Fruit fly (Drosophila melanogaster) whole organism, adult: ENCODE results near the gene CG4459.

Experiments
- CG11617 ChIP-seq: fragments of 200-800 bp; sonication (Bioruptor generic); optimal IDR thresholded peaks from 2 replicates; lab custom pipeline; 2017; ENCODE audit warnings: mild to moderate bottlenecking, missing biosample characterization, missing genetic modification reagents, missing genetic modification characterization
- CG12768 ChIP-seq: fragments of 200-800 bp; sonication (Bioruptor generic); optimal IDR thresholded peaks from 2 replicates; lab custom pipeline; 2017; ENCODE audit warnings: missing biosample characterization, missing genetic modification characterization, mild to moderate bottlenecking, moderate library complexity, missing genetic modification reagents
- CG14711 ChIP-seq: fragments of 200-800 bp; sonication (Bioruptor generic); optimal IDR thresholded peaks from 2 replicates; lab custom pipeline; 2018; ENCODE audit warnings: missing biosample characterization, mild to moderate bottlenecking, missing genetic modification characterization, moderate library complexity
- CG1620 ChIP-seq: fragments of 200-800 bp; sonication (Bioruptor generic); optimal IDR thresholded peaks from 2 replicates; lab custom pipeline; 2016; ENCODE audit warnings: missing biosample characterization, missing genetic modification characterization
- CG33017 ChIP-seq: fragments of 200-800 bp; sonication (Bioruptor generic); optimal IDR thresholded peaks from 2 replicates; lab custom pipeline; 2018; ENCODE audit warnings: missing biosample characterization, mild to moderate bottlenecking, missing genetic modification characterization, moderate library complexity
- CG5204 ChIP-seq: fragments of 200-800 bp; sonication (Bioruptor generic); optimal IDR thresholded peaks from 2 replicates; lab custom pipeline; 2016; ENCODE audit warnings: missing biosample characterization, missing genetic modification characterization
- CG7045 ChIP-seq: fragments of 200-800 bp; sonication (Bioruptor generic); optimal IDR thresholded peaks from 2 replicates; lab custom pipeline; 2017; ENCODE audit warnings: missing biosample characterization, mild to moderate bottlenecking, missing genetic modification characterization
- CG7101 ChIP-seq: fragments of 200-800 bp; sonication (Bioruptor generic); optimal IDR thresholded peaks from 2 replicates; lab custom pipeline; 2018; ENCODE audit warnings: missing biosample characterization, mild to moderate bottlenecking, missing genetic modification characterization, moderate library complexity
- Clk ChIP-seq: fragments of 200-800 bp; sonication (Bioruptor generic); optimal IDR thresholded peaks from 2 replicates; lab custom pipeline; 2017; ENCODE audit warnings: missing biosample characterization, missing genetic modification characterization
- Crg-1 ChIP-seq: fragments of 200-800 bp; sonication (Bioruptor generic); optimal IDR thresholded peaks from 2 replicates; lab custom pipeline; 2016; ENCODE audit warnings: missing biosample characterization, missing genetic modification characterization
- Hr96 ChIP-seq: fragments of 200-800 bp; sonication (Bioruptor generic); optimal IDR thresholded peaks from 2 replicates; lab custom pipeline; 2016; ENCODE audit warnings: missing biosample characterization, missing genetic modification characterization
- Mnt ChIP-seq: fragments of 200-800 bp; sonication (Bioruptor generic); optimal IDR thresholded peaks from 2 replicates; lab custom pipeline; 2016; ENCODE audit warnings: missing biosample characterization, mild to moderate bottlenecking, missing genetic modification characterization
- bab1 ChIP-seq: fragments of 200-800 bp; sonication (Bioruptor generic); optimal IDR thresholded peaks from 3 replicates; lab custom pipeline; 2019; ENCODE audit warnings: missing biosample characterization, mild to moderate bottlenecking, missing genetic modification characterization, moderate library complexity
- cic ChIP-seq: fragments of 200-800 bp; sonication (Bioruptor generic); optimal IDR thresholded peaks from 2 replicates; lab custom pipeline; 2017; ENCODE audit warnings: missing biosample characterization, mild to moderate bottlenecking, missing genetic modification characterization, moderate library complexity
- cnc ChIP-seq, 2 experiments: fragments of >200 bp; optimal IDR thresholded peaks; 2 replicates each; lab custom pipeline; 2017
- kay ChIP-seq: fragments of 200-800 bp; sonication (Bioruptor generic); peaks from one replicate; lab custom pipeline; 2016; ENCODE audit warnings: missing biosample characterization, missing genetic modification characterization, borderline replicate concordance
- ovo ChIP-seq: fragments of 200-800 bp; sonication (Bioruptor generic); optimal IDR thresholded peaks from 2 replicates; lab custom pipeline; 2016; ENCODE audit warnings: missing biosample characterization, missing genetic modification characterization
- pad ChIP-seq: fragments of 200-800 bp; sonication (Bioruptor generic); optimal IDR thresholded peaks from 3 replicates; lab custom pipeline; 2017; ENCODE audit warnings: missing biosample characterization, missing genetic modification characterization, mild to moderate bottlenecking, moderate library complexity, missing genetic modification reagents
- tj ChIP-seq: fragments of 200-800 bp; sonication (Bioruptor generic); optimal IDR thresholded peaks from 3 replicates; lab custom pipeline; 2017; ENCODE audit warnings: missing biosample characterization, mild to moderate bottlenecking, missing genetic modification characterization, moderate library complexity
- toe ChIP-seq: fragments of 200-800 bp; sonication (Bioruptor generic); optimal IDR thresholded peaks from 2 replicates; lab custom pipeline; 2016; ENCODE audit warnings: missing biosample characterization, missing genetic modification characterization

The CG4459 gene

dm6 chr3R:19917739-19918138 is 10.7 kb downstream of the CG4459 start, which contains the start of gene CG4465:
Gene CG4465 (minus strand): TSS chr3R:19917839.
- TF ChIP-seq CG33017 (tag; lab: Kevin White, UChicago) (no peak), Clk (GFP tag; lab: Kevin White, UChicago) (no peak), ovo (GFP tag; lab: Kevin White, UChicago) (no peak), CG7101 (tag; lab: Kevin White, UChicago) (no peak), CG12768 (no peak), cic (GFP tag; lab: Kevin White, UChicago) (no peak), bab1 (GFP tag; lab: Kevin White, UChicago) (no peak), tj (GFP tag; lab: Kevin White, UChicago) (no peak)

- TF ChIP-seq Crg-1: no peak
Measured at dm6 chr3R:19915312-19915711, 13.1 kb downstream of the CG4459 start, which contains the start of the genes Xport-A and Xport-B. Gene Xport-A (minus strand): TSS chr3R:19915412. Gene Xport-B (minus strand): TSS chr3R:19915412.

dm6 chr3R:19911030-19911429 is 17.4 kb downstream of the CG4459 start:
- no peak for TF ChIP-seq CG12768
- no peak for TF ChIP-seq cnc (optimal IDR thresholded peaks at IDR 0.05; lab: Kevin White, UChicago)
- no peak for TF ChIP-seq CG7045 (GFP tag; lab: Kevin White, UChicago)
- no peak for TF ChIP-seq cic (GFP tag; lab: Kevin White, UChicago)
- no peak for TF ChIP-seq toe (GFP tag; lab: Kevin White, UChicago)
- no peak for TF ChIP-seq bab1 (GFP tag; lab: Kevin White, UChicago)
- TF ChIP-seq CG14711 (tag; lab: Kevin White, UChicago): no peak
- TF ChIP-seq Mnt (GFP tag; lab: Kevin White, UChicago): no peak
- no peak for TF ChIP-seq CG33017 (tag; lab: Kevin White, UChicago)
- TF ChIP-seq tj (GFP tag; lab: Kevin White, UChicago): no peak
- no peak for TF ChIP-seq Clk (GFP tag; lab: Kevin White, UChicago)
- TF ChIP-seq Hr96 (GFP tag; lab: Kevin White, UChicago): no peak
- TF ChIP-seq Crg-1: no peak

- TF ChIP-seq pad (GFP tag; lab: Kevin White, UChicago) (no peak), Mnt (GFP tag; lab: Kevin White, UChicago) (peak; percentile 3), CG11617 (no peak), kay (GFP tag; lab: Kevin White, UChicago) (peak; percentile 87), toe (GFP tag; lab: Kevin White, UChicago) (no peak), ovo (GFP tag; lab: Kevin White, UChicago) (no peak), CG7045 (GFP tag; lab: Kevin White, UChicago) (no peak), Hr96 (GFP tag; lab: Kevin White, UChicago) (no peak), CG14711 (tag; lab: Kevin White, UChicago) (no peak), cic (GFP tag; lab: Kevin White, UChicago) (peak; percentile 73), CG5204 (GFP tag; lab: Kevin White, UChicago) (no peak), cnc (optimal IDR thresholded peaks at IDR 0.05; lab: Kevin White, UChicago) (no peak)
Measured at dm6 chr3R:19910302-19911029, 18.0 kb downstream of the CG4459 start.

DNA sequence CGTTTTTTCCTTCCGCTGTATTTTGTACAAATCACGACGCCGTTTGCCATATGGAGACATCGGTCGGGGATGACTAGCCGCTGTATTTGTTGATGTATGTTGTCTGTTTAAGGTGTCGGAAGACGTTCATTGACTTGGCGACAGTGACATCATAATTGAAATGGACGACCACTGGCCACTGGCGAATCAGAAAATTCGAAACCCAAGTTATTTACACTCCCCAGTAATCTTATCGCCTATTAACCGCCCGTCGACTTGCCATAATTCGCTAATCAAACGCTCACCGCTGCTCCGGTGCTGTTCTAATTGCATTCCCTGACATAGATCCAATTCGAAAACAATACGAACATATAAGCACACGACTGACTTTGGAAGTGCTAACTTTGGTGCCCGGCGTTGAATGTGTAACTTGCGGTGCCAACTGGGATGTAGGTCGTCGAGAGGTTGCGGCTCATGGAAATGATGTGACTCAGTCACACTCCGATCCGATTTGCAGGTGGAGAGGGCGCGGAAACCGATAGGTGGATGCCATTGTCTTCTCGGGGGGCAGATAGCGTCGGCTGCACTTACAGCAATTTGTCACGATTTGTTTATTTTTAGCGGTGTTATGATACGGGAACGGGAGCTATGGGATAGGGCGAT is 18.8 kb downstream of the CG4459 start:
- TF ChIP-seq tj (GFP tag; lab: Kevin White, UChicago) (no peak), cnc (optimal IDR thresholded peaks at IDR 0.05; lab: Kevin White, UChicago) (no peak), CG14711 (tag; lab: Kevin White, UChicago) (no peak), Hr96 (GFP tag; lab: Kevin White, UChicago) (no peak), Clk (GFP tag; lab: Kevin White, UChicago) (no peak), ovo (GFP tag; lab: Kevin White, UChicago) (no peak), kay (GFP tag; lab: Kevin White, UChicago) (no peak), CG12768 (no peak), Crg-1 (no peak), toe (GFP tag; lab: Kevin White, UChicago) (no peak), CG7101 (tag; lab: Kevin White, UChicago) (no peak), CG5204 (GFP tag; lab: Kevin White, UChicago) (no peak), cic (GFP tag; lab: Kevin White, UChicago) (no peak), CG33017 (tag; lab: Kevin White, UChicago) (no peak), bab1 (GFP tag; lab: Kevin White, UChicago) (no peak), CG7045 (GFP tag; lab: Kevin White, UChicago) (no peak), pad (GFP tag; lab: Kevin White, UChicago) (no peak), CG11617 (no peak), CG1620 (GFP tag; lab: Kevin White, UChicago) (no peak)

DNA sequence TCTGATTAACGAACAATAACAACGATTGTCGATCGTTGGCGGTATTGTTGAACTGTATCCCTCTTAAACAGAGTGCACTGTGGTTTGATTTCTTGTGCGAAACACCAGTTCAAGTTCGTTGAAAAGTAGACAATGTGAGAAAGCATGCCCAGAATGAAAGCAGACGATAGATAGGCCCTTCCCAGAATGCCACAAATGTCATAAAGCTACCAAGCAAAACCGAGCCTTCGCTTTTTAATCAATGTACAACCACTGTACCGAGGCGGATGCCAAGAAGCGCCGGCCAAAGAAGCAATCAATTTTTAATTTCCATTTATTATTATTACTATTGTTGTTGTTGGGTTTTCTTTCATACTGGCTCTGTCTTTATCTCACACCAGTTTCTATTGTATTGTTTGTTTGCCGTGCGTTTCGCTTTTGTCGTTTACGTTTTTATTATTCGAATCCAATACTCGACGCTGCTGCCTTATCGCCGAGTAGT is 19.5 kb downstream of the CG4459 start:
- TF ChIP-seq Crg-1: peak; percentile 13
- TF ChIP-seq pad (GFP tag; lab: Kevin White, UChicago): peak; percentile 14
- no peak for TF ChIP-seq tj (GFP tag; lab: Kevin White, UChicago)
- peak; percentile 29 for TF ChIP-seq CG11617
- TF ChIP-seq CG1620 (GFP tag; lab: Kevin White, UChicago): peak; percentile 1
- peak; percentile 22 for TF ChIP-seq CG7101 (tag; lab: Kevin White, UChicago)
- no peak for TF ChIP-seq ovo (GFP tag; lab: Kevin White, UChicago)
- peak; percentile 87 for TF ChIP-seq cic (GFP tag; lab: Kevin White, UChicago)
- TF ChIP-seq bab1 (GFP tag; lab: Kevin White, UChicago): no peak
- no peak for TF ChIP-seq Clk (GFP tag; lab: Kevin White, UChicago)
- no peak for TF ChIP-seq CG14711 (tag; lab: Kevin White, UChicago)
- peak; percentile 20 for TF ChIP-seq CG33017 (tag; lab: Kevin White, UChicago)
- peak; percentile 20 for TF ChIP-seq Mnt (GFP tag; lab: Kevin White, UChicago)
- TF ChIP-seq kay (GFP tag; lab: Kevin White, UChicago): peak; percentile 85
- TF ChIP-seq CG7045 (GFP tag; lab: Kevin White, UChicago): no peak
- no peak for TF ChIP-seq toe (GFP tag; lab: Kevin White, UChicago)
- no peak for TF ChIP-seq cnc (optimal IDR thresholded peaks at IDR 0.05; lab: Kevin White, UChicago)
- no peak for TF ChIP-seq CG5204 (GFP tag; lab: Kevin White, UChicago)
- no peak for TF ChIP-seq CG12768
- TF ChIP-seq Hr96 (GFP tag; lab: Kevin White, UChicago): no peak
